Fruit fly (Drosophila melanogaster) whole organism, embryonic: ENCODE data around the gene Obp19b.

Experiments
- Adf1 ChIP-seq: fragments of 200-800 bp; sonication (Bioruptor generic); IDR thresholded peaks from 2 replicates; pipeline ENCODE4 v1.3.6; 2022; ENCODE audit warnings: missing biosample characterization, missing genetic modification characterization
- Antp ChIP-seq: fragments of 200-800 bp; sonication (Bioruptor generic); optimal IDR thresholded peaks from 3 replicates; lab custom pipeline; 2016; ENCODE audit warnings: missing biosample characterization, missing genetic modification characterization
- Asciz ChIP-seq: fragments of 200-800 bp; sonication (Bioruptor generic); optimal IDR thresholded peaks from 2 replicates; lab custom pipeline; 2017; ENCODE audit warnings: missing biosample characterization, mild to moderate bottlenecking, missing genetic modification characterization, missing genetic modification reagents
- Atf3 ChIP-seq: fragments of 200-800 bp; sonication (Bioruptor generic); optimal IDR thresholded peaks from 3 replicates; lab custom pipeline; 2016; ENCODE audit warnings: missing biosample characterization, missing genetic modification characterization
- CG10321 ChIP-seq: fragments of 200-800 bp; sonication (Bioruptor generic); IDR thresholded peaks from 2 replicates; pipeline ENCODE4 v1.3.6; 2022; ENCODE audit warnings: missing biosample characterization, missing genetic modification characterization
- CG10431 ChIP-seq: fragments of 200-800 bp; sonication (Bioruptor generic); optimal IDR thresholded peaks from 3 replicates; lab custom pipeline; 2018; ENCODE audit warnings: missing biosample characterization, mild to moderate bottlenecking, missing genetic modification characterization
- CG11247 ChIP-seq: fragments of 200-800 bp; sonication (Bioruptor generic); IDR thresholded peaks from 2 replicates; pipeline ENCODE4 v1.3.6; 2022; ENCODE audit warnings: missing biosample characterization, missing genetic modification characterization
- CG12236 ChIP-seq: fragments of 200-800 bp; sonication (Bioruptor generic); optimal IDR thresholded peaks from 2 replicates; lab custom pipeline; 2016; ENCODE audit warnings: missing biosample characterization, missing genetic modification characterization
- CG12299 ChIP-seq: fragments of 200-800 bp; sonication (Bioruptor generic); optimal IDR thresholded peaks from 2 replicates; lab custom pipeline; 2018; ENCODE audit warnings: missing biosample characterization, mild to moderate bottlenecking, missing genetic modification characterization
- CG1603 ChIP-seq: fragments of 200-800 bp; sonication (Bioruptor generic); optimal IDR thresholded peaks from 2 replicates; lab custom pipeline; 2019; ENCODE audit warnings: missing biosample characterization, mild to moderate bottlenecking, missing genetic modification characterization, moderate library complexity
- CG30020 ChIP-seq: fragments of 200-800 bp; optimal IDR thresholded peaks from 2 replicates; lab custom pipeline; 2019; ENCODE audit warnings: missing biosample characterization, mild to moderate bottlenecking, missing genetic modification characterization, moderate library complexity
- CG31224 ChIP-seq: fragments of 200-800 bp; sonication (Bioruptor generic); IDR thresholded peaks from 2 replicates; pipeline ENCODE4 v1.3.6; 2022; ENCODE audit warnings: missing biosample characterization, missing genetic modification characterization
- CG31388 ChIP-seq: fragments of 200-800 bp; sonication (Bioruptor generic); optimal IDR thresholded peaks from 2 replicates; lab custom pipeline; 2016; ENCODE audit warnings: missing biosample characterization, missing genetic modification characterization
- CG3163 ChIP-seq: fragments of 200-800 bp; sonication (Bioruptor generic); optimal IDR thresholded peaks from 3 replicates; lab custom pipeline; 2016; ENCODE audit warnings: missing biosample characterization, missing genetic modification characterization
- CG33557 ChIP-seq: fragments of 200-800 bp; sonication (Bioruptor generic); optimal IDR thresholded peaks from 2 replicates; lab custom pipeline; 2019; ENCODE audit warnings: missing biosample characterization, mild to moderate bottlenecking, missing genetic modification characterization, moderate library complexity
- CG4282 ChIP-seq: fragments of 200-800 bp; sonication (Bioruptor generic); optimal IDR thresholded peaks from 2 replicates; lab custom pipeline; 2016; ENCODE audit warnings: missing biosample characterization, missing genetic modification characterization
- CG4328 ChIP-seq: fragments of 200-800 bp; sonication (Bioruptor generic); optimal IDR thresholded peaks from 3 replicates; lab custom pipeline; 2017; ENCODE audit warnings: missing biosample characterization, missing genetic modification reagents, missing genetic modification characterization
- CG6683 ChIP-seq: fragments of 200-800 bp; sonication (Bioruptor generic); optimal IDR thresholded peaks from 2 replicates; lab custom pipeline; 2017; ENCODE audit warnings: missing biosample characterization, mild to moderate bottlenecking, missing genetic modification characterization, missing genetic modification reagents
- CG6854 ChIP-seq: fragments of 200-800 bp; sonication (Bioruptor generic); optimal IDR thresholded peaks from 3 replicates; lab custom pipeline; 2017; ENCODE audit warnings: missing biosample characterization, mild to moderate bottlenecking, missing genetic modification characterization
- CG7556 ChIP-seq: fragments of 200-800 bp; sonication (Bioruptor generic); optimal IDR thresholded peaks from 2 replicates; lab custom pipeline; 2017; ENCODE audit warnings: missing biosample characterization, mild to moderate bottlenecking, missing genetic modification characterization
- CG7786 ChIP-seq: fragments of 200-800 bp; sonication (Bioruptor generic); optimal IDR thresholded peaks from 2 replicates; lab custom pipeline; 2016; ENCODE audit warnings: missing biosample characterization, missing genetic modification characterization
- CG8281 ChIP-seq: fragments of 200-800 bp; sonication (Bioruptor generic); optimal IDR thresholded peaks from 2 replicates; lab custom pipeline; 2018; ENCODE audit warnings: missing biosample characterization, mild to moderate bottlenecking, missing genetic modification characterization, moderate library complexity
- CG8359 ChIP-seq: fragments of 200-800 bp; sonication (Bioruptor generic); optimal IDR thresholded peaks from 2 replicates; lab custom pipeline; 2017; ENCODE audit warnings: missing biosample characterization, mild to moderate bottlenecking, missing genetic modification characterization, borderline replicate concordance
- CHES-1-like ChIP-seq: fragments of 200-800 bp; sonication (Bioruptor generic); optimal IDR thresholded peaks from 2 replicates; lab custom pipeline; 2016; ENCODE audit warnings: missing biosample characterization, missing genetic modification characterization
- D19B ChIP-seq: fragments of 200-800 bp; sonication (Bioruptor generic); optimal IDR thresholded peaks from 2 replicates; lab custom pipeline; 2017; ENCODE audit warnings: missing biosample characterization, mild to moderate bottlenecking, missing genetic modification characterization
- Deaf1 ChIP-seq: fragments of 200-800 bp; optimal IDR thresholded peaks from 3 replicates; lab custom pipeline; 2019; ENCODE audit warnings: missing biosample characterization, mild to moderate bottlenecking, missing genetic modification characterization, moderate library complexity
- HHEX ChIP-seq: fragments of 200-800 bp; sonication (Bioruptor generic); optimal IDR thresholded peaks from 3 replicates; lab custom pipeline; 2017; ENCODE audit warnings: missing biosample characterization, mild to moderate bottlenecking, missing genetic modification characterization, missing genetic modification reagents
- HLH54F ChIP-seq: fragments of 200-800 bp; sonication (Bioruptor generic); optimal IDR thresholded peaks from 3 replicates; lab custom pipeline; 2016; ENCODE audit warnings: missing biosample characterization, missing genetic modification characterization
- Hand ChIP-seq: fragments of 200-800 bp; sonication (Bioruptor generic); optimal IDR thresholded peaks from 2 replicates; lab custom pipeline; 2017; ENCODE audit warnings: mild to moderate bottlenecking, missing biosample characterization, missing genetic modification reagents, missing genetic modification characterization
- Neu2 ChIP-seq: fragments of 200-800 bp; sonication (Bioruptor generic); optimal IDR thresholded peaks from 3 replicates; lab custom pipeline; 2016; ENCODE audit warnings: missing biosample characterization, missing genetic modification characterization, borderline replicate concordance
- Nf-YA ChIP-seq: fragments of 200-800 bp; sonication (Bioruptor generic); IDR thresholded peaks from 2 replicates; pipeline ENCODE4 v1.3.6; 2022; ENCODE audit warnings: missing biosample characterization, missing genetic modification characterization
- Oli ChIP-seq: fragments of 200-800 bp; sonication (Bioruptor generic); optimal IDR thresholded peaks from 2 replicates; lab custom pipeline; 2018; ENCODE audit warnings: missing biosample characterization, mild to moderate bottlenecking, missing genetic modification characterization, moderate library complexity
- Ptx1 ChIP-seq: fragments of 200-800 bp; sonication (Bioruptor generic); IDR thresholded peaks from 2 replicates; pipeline ENCODE4 v1.3.6; 2022; ENCODE audit warnings: missing biosample characterization, missing genetic modification characterization
- Sox102F ChIP-seq: fragments of 200-800 bp; sonication (Bioruptor generic); optimal IDR thresholded peaks from 2 replicates; lab custom pipeline; 2018; ENCODE audit warnings: missing biosample characterization, mild to moderate bottlenecking, missing genetic modification characterization, moderate library complexity
- Usf ChIP-seq: fragments of 200-800 bp; sonication (Bioruptor generic); optimal IDR thresholded peaks from 2 replicates; lab custom pipeline; 2017; ENCODE audit warnings: missing genotype, missing biosample characterization, missing genetic modification characterization
- ara ChIP-seq: fragments of 200-800 bp; sonication (Bioruptor generic); IDR thresholded peaks from 2 replicates; pipeline ENCODE4 v1.3.6; 2022; ENCODE audit warnings: missing biosample characterization, missing genetic modification characterization
- bowl ChIP-seq: fragments of 200-800 bp; sonication (Bioruptor generic); IDR thresholded peaks from 2 replicates; pipeline ENCODE4 v1.3.6; 2022; ENCODE audit warnings: missing biosample characterization, missing genetic modification characterization
- chinmo ChIP-seq: fragments of 200-800 bp; sonication (Bioruptor generic); IDR thresholded peaks from 4 replicates; pipeline ENCODE4 v1.3.6; 2022; ENCODE audit warnings: missing biosample characterization, missing genetic modification characterization; ENCODE audit not compliant: partially characterized antibody
- da ChIP-seq: fragments of 200-800 bp; sonication (Bioruptor generic); optimal IDR thresholded peaks from 2 replicates; lab custom pipeline; 2016; ENCODE audit warnings: missing biosample characterization, missing genetic modification characterization
- esg ChIP-seq: fragments of 200-800 bp; sonication (Bioruptor generic); conservative IDR thresholded peaks from 2 replicates; pipeline ENCODE4 v1.3.6; 2022; ENCODE audit warnings: missing biosample characterization, missing genetic modification characterization
- ewg ChIP-seq: fragments of 200-800 bp; sonication (Bioruptor generic); optimal IDR thresholded peaks from 3 replicates; lab custom pipeline; 2017; ENCODE audit warnings: mild to moderate bottlenecking, missing biosample characterization, missing genetic modification reagents, missing genetic modification characterization
- fd102C ChIP-seq: fragments of 200-800 bp; sonication (Bioruptor generic); optimal IDR thresholded peaks from 2 replicates; lab custom pipeline; 2018; ENCODE audit warnings: missing biosample characterization, mild to moderate bottlenecking, missing genetic modification characterization, moderate library complexity
- jing ChIP-seq: fragments of 200-800 bp; sonication (Bioruptor generic); optimal IDR thresholded peaks from 2 replicates; lab custom pipeline; 2018; ENCODE audit warnings: missing biosample characterization, mild to moderate bottlenecking, missing genetic modification characterization
- lab ChIP-seq: fragments of 200-800 bp; sonication (Bioruptor generic); optimal IDR thresholded peaks from 3 replicates; lab custom pipeline; 2017; ENCODE audit warnings: missing biosample characterization, missing genetic modification characterization, mild to moderate bottlenecking, moderate library complexity, missing genetic modification reagents
- mam ChIP-seq: fragments of 200-800 bp; sonication (Bioruptor generic); optimal IDR thresholded peaks from 3 replicates; lab custom pipeline; 2016; ENCODE audit warnings: missing biosample characterization, missing genetic modification characterization
- mirr ChIP-seq: fragments of 200-800 bp; sonication (Bioruptor generic); optimal IDR thresholded peaks from 3 replicates; lab custom pipeline; 2018; ENCODE audit warnings: missing biosample characterization, mild to moderate bottlenecking, missing genetic modification characterization
- odd ChIP-seq: fragments of 200-800 bp; sonication (Bioruptor generic); optimal IDR thresholded peaks from 2 replicates; lab custom pipeline; 2017; ENCODE audit warnings: missing biosample characterization, mild to moderate bottlenecking, missing genetic modification characterization
- sug ChIP-seq: fragments of 200-800 bp; optimal IDR thresholded peaks from 2 replicates; lab custom pipeline; 2019; ENCODE audit warnings: missing biosample characterization, mild to moderate bottlenecking, missing genetic modification characterization, moderate library complexity
- vnd ChIP-seq: fragments of 200-800 bp; sonication (Bioruptor generic); IDR thresholded peaks from 3 replicates; pipeline ENCODE4 v1.3.6; 2022; ENCODE audit warnings: missing biosample characterization, missing genetic modification characterization; ENCODE audit not compliant: partially characterized antibody
- wor ChIP-seq: fragments of 200-800 bp; sonication (Bioruptor generic); IDR thresholded peaks from 2 replicates; pipeline ENCODE4 v1.3.6; 2022; ENCODE audit warnings: missing biosample characterization, missing genetic modification characterization
- zen ChIP-seq: fragments of 200-800 bp; sonication (Bioruptor generic); optimal IDR thresholded peaks from 3 replicates; lab custom pipeline; 2018; ENCODE audit warnings: missing biosample characterization, mild to moderate bottlenecking, missing genetic modification characterization, moderate library complexity

Obp19b gene

DNA sequence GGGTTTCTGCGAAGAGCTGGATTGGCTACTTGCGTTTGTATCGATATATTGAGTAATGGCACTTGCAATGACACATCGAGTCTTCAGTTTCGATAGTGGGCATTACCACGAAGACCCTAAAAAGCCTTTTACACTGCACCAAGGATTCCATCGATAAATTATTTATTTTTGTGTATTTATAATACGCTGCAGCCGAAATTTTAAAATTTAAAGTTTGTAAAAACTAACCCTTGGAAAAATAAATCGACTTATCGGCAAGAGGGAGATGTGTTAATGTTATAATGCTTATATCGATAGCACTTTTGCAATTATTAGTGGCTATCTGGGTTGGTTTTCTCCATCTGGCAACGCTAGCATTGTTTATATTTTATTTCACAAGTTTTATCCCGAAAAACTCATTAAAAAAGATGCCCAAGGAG is 7.2 kb downstream of the Obp19b start, which contains the start of the genes Pp4-19C and cactin (continued):
- TF ChIP-seq esg (GFP tag; lab: Robert Waterston, UW) = no peak
- no peak for TF ChIP-seq HHEX (GFP tag; lab: Kevin White, UChicago)
- TF ChIP-seq mirr = no peak
- TF ChIP-seq Usf (GFP tag; lab: Kevin White, UChicago) = no peak
- TF ChIP-seq CG31388 (GFP tag; lab: Kevin White, UChicago) = no peak
- no peak for TF ChIP-seq CG1603
- TF ChIP-seq Antp (GFP tag; lab: Kevin White, UChicago) = peak; percentile 0
- TF ChIP-seq CHES-1-like (GFP tag; lab: Kevin White, UChicago) = no peak
- no peak for TF ChIP-seq odd (GFP tag; lab: Kevin White, UChicago)
- TF ChIP-seq CG7786 (GFP tag; lab: Kevin White, UChicago) = peak; percentile 29
- no peak for TF ChIP-seq CG8359 (GFP tag; lab: Kevin White, UChicago)
- peak; percentile 90 for TF ChIP-seq vnd (GFP tag; lab: Robert Waterston, UW)
- no peak for TF ChIP-seq ewg (GFP tag; lab: Kevin White, UChicago)
- TF ChIP-seq CG7556 = no peak
- TF ChIP-seq CG4328 (GFP tag; lab: Kevin White, UChicago) = no peak
- no peak for TF ChIP-seq Adf1
- no peak for TF ChIP-seq sug (tag; lab: Kevin White, UChicago)
- TF ChIP-seq Atf3 (GFP tag; lab: Kevin White, UChicago) = no peak
- TF ChIP-seq fd102C (GFP tag; lab: Kevin White, UChicago) = no peak
- TF ChIP-seq wor (GFP tag; lab: Robert Waterston, UW) = no peak
- no peak for TF ChIP-seq Deaf1
- TF ChIP-seq CG3163 (GFP tag; lab: Kevin White, UChicago) = no peak
- TF ChIP-seq ara (GFP tag; lab: Robert Waterston, UW) = no peak
- TF ChIP-seq lab (GFP tag; lab: Kevin White, UChicago) = no peak
- no peak for TF ChIP-seq CG31224
- TF ChIP-seq CG6683 (GFP tag; lab: Kevin White, UChicago) = no peak
- TF ChIP-seq D19B (GFP tag; lab: Kevin White, UChicago) = no peak
- no peak for TF ChIP-seq CG33557 (GFP tag; lab: Kevin White, UChicago)
- peak; percentile 49; the same call in 1 of the 4 replicates for TF ChIP-seq chinmo (GFP tag; lab: Robert Waterston, UW)
- no peak for TF ChIP-seq CG11247 (GFP tag; lab: Robert Waterston, UW)
- peak; percentile 62 for TF ChIP-seq mam
- no peak for TF ChIP-seq CG12299 (tag; lab: Kevin White, UChicago)
- no peak for TF ChIP-seq CG12236
- no peak for TF ChIP-seq CG6854 (GFP tag; lab: Kevin White, UChicago)
- TF ChIP-seq da = no peak
- peak; percentile 53 for TF ChIP-seq zen (tag; lab: Kevin White, UChicago)
- TF ChIP-seq CG4282 (GFP tag; lab: Kevin White, UChicago) = no peak
- TF ChIP-seq Neu2 (GFP tag; lab: Kevin White, UChicago) = peak; percentile 62
- TF ChIP-seq CG8281 = no peak
- no peak for TF ChIP-seq Asciz (GFP tag; lab: Kevin White, UChicago)
- TF ChIP-seq Sox102F (GFP tag; lab: Kevin White, UChicago) = no peak
- no peak for TF ChIP-seq HLH54F (GFP tag; lab: Kevin White, UChicago)
- TF ChIP-seq jing (GFP tag; lab: Kevin White, UChicago) = no peak
- no peak for TF ChIP-seq bowl (GFP tag; lab: Robert Waterston, UW)
- TF ChIP-seq CG10431 (GFP tag; lab: Kevin White, UChicago) = no peak
- no peak for TF ChIP-seq Nf-YA
- TF ChIP-seq Oli (tag; lab: Kevin White, UChicago) = no peak
- TF ChIP-seq CG10321 (GFP tag; lab: Robert Waterston, UW) = no peak
- TF ChIP-seq Hand (GFP tag; lab: Kevin White, UChicago) = no peak
- TF ChIP-seq Ptx1 = peak; percentile 31; the same call in 1 of the 2 replicates
- peak; percentile 69 for TF ChIP-seq CG30020
